Fruit fly (Drosophila melanogaster) whole organism, adult: ENCODE measurements around the gene CG9184.
A peak's percentile ranks its signal among the peaks of the same experiment; 100 is the strongest.

Experiments
- CG11617 ChIP-seq: fragments of 200-800 bp; sonication (Bioruptor generic); optimal IDR thresholded peaks from 2 replicates; lab custom pipeline; 2017; ENCODE audit warnings: mild to moderate bottlenecking, missing biosample characterization, missing genetic modification reagents, missing genetic modification characterization
- CG12768 ChIP-seq: fragments of 200-800 bp; sonication (Bioruptor generic); optimal IDR thresholded peaks from 2 replicates; lab custom pipeline; 2017; ENCODE audit warnings: missing biosample characterization, missing genetic modification characterization, mild to moderate bottlenecking, moderate library complexity, missing genetic modification reagents
- CG14711 ChIP-seq: fragments of 200-800 bp; sonication (Bioruptor generic); optimal IDR thresholded peaks from 2 replicates; lab custom pipeline; 2018; ENCODE audit warnings: missing biosample characterization, mild to moderate bottlenecking, missing genetic modification characterization, moderate library complexity
- CG1620 ChIP-seq: fragments of 200-800 bp; sonication (Bioruptor generic); optimal IDR thresholded peaks from 2 replicates; lab custom pipeline; 2016; ENCODE audit warnings: missing biosample characterization, missing genetic modification characterization
- CG33017 ChIP-seq: fragments of 200-800 bp; sonication (Bioruptor generic); optimal IDR thresholded peaks from 2 replicates; lab custom pipeline; 2018; ENCODE audit warnings: missing biosample characterization, mild to moderate bottlenecking, missing genetic modification characterization, moderate library complexity
- CG5204 ChIP-seq: fragments of 200-800 bp; sonication (Bioruptor generic); optimal IDR thresholded peaks from 2 replicates; lab custom pipeline; 2016; ENCODE audit warnings: missing biosample characterization, missing genetic modification characterization
- CG7045 ChIP-seq: fragments of 200-800 bp; sonication (Bioruptor generic); optimal IDR thresholded peaks from 2 replicates; lab custom pipeline; 2017; ENCODE audit warnings: missing biosample characterization, mild to moderate bottlenecking, missing genetic modification characterization
- CG7101 ChIP-seq: fragments of 200-800 bp; sonication (Bioruptor generic); optimal IDR thresholded peaks from 2 replicates; lab custom pipeline; 2018; ENCODE audit warnings: missing biosample characterization, mild to moderate bottlenecking, missing genetic modification characterization, moderate library complexity
- Clk ChIP-seq: fragments of 200-800 bp; sonication (Bioruptor generic); optimal IDR thresholded peaks from 2 replicates; lab custom pipeline; 2017; ENCODE audit warnings: missing biosample characterization, missing genetic modification characterization
- Crg-1 ChIP-seq: fragments of 200-800 bp; sonication (Bioruptor generic); optimal IDR thresholded peaks from 2 replicates; lab custom pipeline; 2016; ENCODE audit warnings: missing biosample characterization, missing genetic modification characterization
- Hr96 ChIP-seq: fragments of 200-800 bp; sonication (Bioruptor generic); optimal IDR thresholded peaks from 2 replicates; lab custom pipeline; 2016; ENCODE audit warnings: missing biosample characterization, missing genetic modification characterization
- Mnt ChIP-seq: fragments of 200-800 bp; sonication (Bioruptor generic); optimal IDR thresholded peaks from 2 replicates; lab custom pipeline; 2016; ENCODE audit warnings: missing biosample characterization, mild to moderate bottlenecking, missing genetic modification characterization
- bab1 ChIP-seq: fragments of 200-800 bp; sonication (Bioruptor generic); optimal IDR thresholded peaks from 3 replicates; lab custom pipeline; 2019; ENCODE audit warnings: missing biosample characterization, mild to moderate bottlenecking, missing genetic modification characterization, moderate library complexity
- cic ChIP-seq: fragments of 200-800 bp; sonication (Bioruptor generic); optimal IDR thresholded peaks from 2 replicates; lab custom pipeline; 2017; ENCODE audit warnings: missing biosample characterization, mild to moderate bottlenecking, missing genetic modification characterization, moderate library complexity
- cnc ChIP-seq, 2 experiments: fragments of >200 bp; optimal IDR thresholded peaks; 2 replicates each; lab custom pipeline; 2017
- kay ChIP-seq: fragments of 200-800 bp; sonication (Bioruptor generic); peaks from one replicate; lab custom pipeline; 2016; ENCODE audit warnings: missing biosample characterization, missing genetic modification characterization, borderline replicate concordance
- ovo ChIP-seq: fragments of 200-800 bp; sonication (Bioruptor generic); optimal IDR thresholded peaks from 2 replicates; lab custom pipeline; 2016; ENCODE audit warnings: missing biosample characterization, missing genetic modification characterization
- pad ChIP-seq: fragments of 200-800 bp; sonication (Bioruptor generic); optimal IDR thresholded peaks from 3 replicates; lab custom pipeline; 2017; ENCODE audit warnings: missing biosample characterization, missing genetic modification characterization, mild to moderate bottlenecking, moderate library complexity, missing genetic modification reagents
- tj ChIP-seq: fragments of 200-800 bp; sonication (Bioruptor generic); optimal IDR thresholded peaks from 3 replicates; lab custom pipeline; 2017; ENCODE audit warnings: missing biosample characterization, mild to moderate bottlenecking, missing genetic modification characterization, moderate library complexity
- toe ChIP-seq: fragments of 200-800 bp; sonication (Bioruptor generic); optimal IDR thresholded peaks from 2 replicates; lab custom pipeline; 2016; ENCODE audit warnings: missing biosample characterization, missing genetic modification characterization

The CG9184 gene

DNA sequence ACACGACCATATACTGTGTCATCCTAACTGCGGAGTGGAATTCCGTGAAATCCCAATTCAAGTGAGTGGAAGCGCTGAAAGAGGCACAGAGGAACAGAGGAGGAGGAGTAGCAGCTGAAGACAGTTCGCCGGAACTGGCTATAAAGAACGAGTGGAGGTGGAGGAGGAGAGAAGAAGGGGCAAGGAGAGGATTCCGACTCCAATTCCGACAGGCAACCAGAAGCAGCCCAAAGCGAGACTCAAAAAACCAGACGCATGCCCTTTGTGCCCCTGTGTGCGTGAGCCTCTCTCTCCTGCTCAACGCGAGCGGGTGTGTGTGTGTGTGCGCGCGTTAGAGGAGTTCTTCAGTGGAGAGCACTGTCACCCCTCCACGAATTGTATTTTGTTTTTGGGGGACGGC is 26.8 kb upstream of the CG9184 start:
- TF ChIP-seq CG7101 (tag; lab: Kevin White, UChicago) = no peak
- no peak for TF ChIP-seq CG12768
- peak; percentile 83 for TF ChIP-seq pad (GFP tag; lab: Kevin White, UChicago)
- no peak for TF ChIP-seq CG14711 (tag; lab: Kevin White, UChicago)
- TF ChIP-seq CG1620 (GFP tag; lab: Kevin White, UChicago) = no peak
- TF ChIP-seq Crg-1 (GFP tag; lab: Kevin White, UChicago) = no peak
- TF ChIP-seq CG33017 = no peak

dm6 chr3L:1348935-1349334 is 26.3 kb upstream of the CG9184 start:
- TF ChIP-seq Hr96 (GFP tag; lab: Kevin White, UChicago) (no peak), Clk (no peak)

DNA sequence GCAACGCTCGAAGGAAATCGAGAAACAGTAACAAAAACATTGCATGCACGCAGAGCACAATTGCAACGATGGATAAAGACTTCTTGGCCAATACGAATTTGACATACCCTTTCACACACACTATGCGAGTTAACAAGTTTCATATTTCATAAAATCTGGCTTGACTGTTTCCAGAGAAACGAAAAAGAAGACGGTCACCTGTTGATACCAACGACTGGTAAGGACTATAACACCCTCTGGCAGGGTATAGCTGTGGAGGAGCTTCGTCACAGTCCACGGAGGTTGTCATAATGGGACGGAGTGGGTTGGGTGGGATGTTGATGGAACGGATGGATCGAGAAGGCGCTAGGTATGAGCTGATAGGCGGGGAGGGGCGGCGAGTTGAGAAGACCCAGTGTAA is 25.6 kb upstream of the CG9184 start:
- no peak for TF ChIP-seq CG14711 (tag; lab: Kevin White, UChicago)
- TF ChIP-seq CG11617 (GFP tag; lab: Kevin White, UChicago) = no peak
- TF ChIP-seq CG7101 (tag; lab: Kevin White, UChicago) = no peak
- TF ChIP-seq Hr96 (GFP tag; lab: Kevin White, UChicago) = no peak
- TF ChIP-seq CG5204 = no peak
- TF ChIP-seq kay (GFP tag; lab: Kevin White, UChicago) = no peak
- no peak for TF ChIP-seq toe
- no peak for TF ChIP-seq CG7045 (GFP tag; lab: Kevin White, UChicago)
- no peak for TF ChIP-seq Crg-1 (GFP tag; lab: Kevin White, UChicago)
- TF ChIP-seq bab1 (GFP tag; lab: Kevin White, UChicago) = no peak
- TF ChIP-seq ovo (GFP tag; lab: Kevin White, UChicago) = no peak
- TF ChIP-seq Clk = no peak
- no peak for TF ChIP-seq tj
- TF ChIP-seq Mnt (GFP tag; lab: Kevin White, UChicago) = no peak
- TF ChIP-seq pad (GFP tag; lab: Kevin White, UChicago) = no peak
- no peak for TF ChIP-seq cnc (optimal IDR thresholded peaks at IDR 0.05; lab: Kevin White, UChicago)
- TF ChIP-seq cic = no peak
- TF ChIP-seq CG1620 (GFP tag; lab: Kevin White, UChicago) = no peak
- TF ChIP-seq CG12768 = no peak

DNA sequence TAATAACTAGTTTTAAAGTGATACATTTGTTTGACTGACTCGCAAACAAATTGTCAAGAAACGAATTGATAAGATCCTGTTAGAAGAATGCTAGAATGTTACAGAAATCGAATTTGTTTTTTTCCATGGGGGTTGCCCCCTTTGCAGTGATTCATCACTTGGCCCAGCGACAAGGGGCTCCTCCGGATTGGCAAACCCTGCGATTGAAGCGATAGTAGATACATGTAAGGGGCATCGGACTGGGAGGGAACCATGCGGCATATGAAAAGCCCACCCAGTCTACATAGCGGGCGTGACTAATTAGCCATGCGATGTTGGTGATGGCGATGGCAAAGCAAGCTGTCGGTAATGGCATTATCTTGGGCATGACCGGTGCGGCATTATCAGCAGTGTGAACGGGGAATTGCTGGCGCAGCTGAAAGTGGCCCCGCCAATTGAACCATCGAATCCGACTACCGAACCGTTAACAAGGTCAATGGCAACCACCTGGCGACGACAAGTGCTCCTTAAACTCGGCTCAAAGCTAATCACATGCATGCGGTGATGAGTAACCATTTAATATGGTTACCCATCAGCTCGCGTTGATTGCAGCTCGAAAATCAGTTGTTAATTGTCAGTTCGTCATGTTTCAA is 24.5 kb upstream of the CG9184 start:
- peak; percentile 86 for TF ChIP-seq tj
- TF ChIP-seq toe = no peak

DNA sequence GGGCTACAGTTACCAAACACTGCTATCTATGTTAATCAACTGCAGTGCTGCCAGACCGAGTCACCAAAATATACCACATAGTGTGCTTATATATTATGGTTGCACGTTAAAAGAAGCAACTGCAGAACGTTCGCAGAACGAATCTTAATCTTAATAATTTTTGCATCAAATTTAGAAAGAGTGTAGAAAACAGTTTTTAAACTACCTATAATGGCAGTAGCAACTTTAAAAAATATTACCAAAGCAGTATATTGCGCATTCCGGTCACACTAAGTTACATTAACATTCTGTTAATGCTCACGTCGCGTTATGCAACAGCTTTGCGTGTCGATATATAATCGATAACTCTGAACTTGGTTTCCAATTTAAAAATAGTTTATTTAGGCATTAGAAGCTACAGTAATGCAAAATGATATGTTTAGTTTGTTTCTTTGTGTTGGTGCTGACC is 19.6 kb upstream of the CG9184 start, which contains the start of gene indra:
Gene indra (minus strand): TSS at position 271 of the 448 bp plus-strand sequence.
- TF ChIP-seq CG7101 (tag; lab: Kevin White, UChicago) = peak; percentile 64
- peak; percentile 94 for TF ChIP-seq Mnt (GFP tag; lab: Kevin White, UChicago)
- no peak for TF ChIP-seq cnc (optimal IDR thresholded peaks at IDR 0.05; lab: Kevin White, UChicago)
- peak; percentile 64 for TF ChIP-seq Crg-1 (GFP tag; lab: Kevin White, UChicago)
- peak; percentile 31 for TF ChIP-seq Clk
- TF ChIP-seq CG33017 = peak; percentile 28
- peak; percentile 26 for TF ChIP-seq CG1620 (GFP tag; lab: Kevin White, UChicago)
- peak; percentile 38 for TF ChIP-seq pad (GFP tag; lab: Kevin White, UChicago)
- no peak for TF ChIP-seq CG5204
- TF ChIP-seq CG12768 = peak; percentile 60
- TF ChIP-seq toe = no peak
- TF ChIP-seq Hr96 (GFP tag; lab: Kevin White, UChicago) = no peak
- peak; percentile 63 for TF ChIP-seq CG14711 (tag; lab: Kevin White, UChicago)
- TF ChIP-seq CG7045 (GFP tag; lab: Kevin White, UChicago) = peak; percentile 59
- TF ChIP-seq bab1 (GFP tag; lab: Kevin White, UChicago) = peak; percentile 12
- no peak for TF ChIP-seq cic
- TF ChIP-seq tj = peak; percentile 26
- peak; percentile 74 for TF ChIP-seq CG11617 (GFP tag; lab: Kevin White, UChicago)
- peak; percentile 64 for TF ChIP-seq ovo (GFP tag; lab: Kevin White, UChicago)
- no peak for TF ChIP-seq kay (GFP tag; lab: Kevin White, UChicago)

DNA sequence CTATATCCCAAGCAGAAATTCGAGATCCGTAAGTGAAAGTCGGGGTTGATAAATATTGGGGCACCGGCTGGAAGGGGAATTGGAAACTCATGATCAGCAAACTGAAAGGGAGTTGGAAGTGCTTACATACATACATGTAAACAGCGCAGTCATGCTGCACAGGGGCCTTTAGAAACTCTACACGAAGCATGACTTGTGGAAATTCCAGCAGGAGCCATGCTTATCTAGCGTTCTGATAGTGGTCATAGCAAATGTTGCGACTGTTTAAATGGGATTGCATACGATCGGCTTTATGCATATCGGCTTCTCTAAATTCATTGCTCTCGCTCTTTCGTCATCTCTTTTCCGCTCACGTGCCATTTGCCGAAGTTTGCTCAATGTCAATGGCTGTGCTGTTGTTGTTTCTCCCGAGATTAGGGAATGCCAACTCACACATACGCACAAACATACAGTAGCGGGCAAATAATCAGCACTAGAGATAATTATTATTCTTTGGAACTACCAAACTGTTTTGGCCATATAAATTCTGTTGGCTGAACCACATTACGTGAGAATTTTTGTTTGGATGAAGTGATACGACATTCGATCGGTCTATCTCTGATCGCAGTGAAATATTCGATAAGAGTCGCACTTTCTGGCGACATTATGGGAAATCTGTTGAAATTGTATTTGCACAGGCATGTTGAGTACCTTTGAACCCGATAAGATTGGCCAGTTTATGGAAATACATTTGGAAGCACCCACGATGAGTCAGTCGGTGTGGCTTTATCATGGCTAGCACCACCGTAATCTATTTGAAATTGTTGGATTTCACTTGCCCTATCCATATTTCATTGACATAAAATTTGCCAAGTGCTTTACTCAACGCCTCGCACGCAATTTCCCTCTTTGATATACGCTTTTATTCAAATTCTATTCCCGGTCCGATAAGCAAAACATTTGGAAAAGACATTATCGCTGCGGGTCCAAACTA is 13.7 kb upstream of the CG9184 start:
- TF ChIP-seq cnc (optimal IDR thresholded peaks at IDR 0.05; lab: Kevin White, UChicago) (peak; percentile 95 to 98), Hr96 (GFP tag; lab: Kevin White, UChicago) (no peak), Clk (no peak), toe (no peak)

- TF ChIP-seq CG5204 (no peak), Hr96 (GFP tag; lab: Kevin White, UChicago) (no peak), pad (GFP tag; lab: Kevin White, UChicago) (peak; percentile 98), CG7045 (GFP tag; lab: Kevin White, UChicago) (peak; percentile 40), CG14711 (tag; lab: Kevin White, UChicago) (peak; percentile 23), CG1620 (GFP tag; lab: Kevin White, UChicago) (peak; percentile 2), Crg-1 (GFP tag; lab: Kevin White, UChicago) (peak; percentile 15), cic (no peak), bab1 (GFP tag; lab: Kevin White, UChicago) (peak; percentile 35), cnc (optimal IDR thresholded peaks at IDR 0.05; lab: Kevin White, UChicago) (peak in 1 of 2 experiments; percentile 24), CG7101 (tag; lab: Kevin White, UChicago) (peak; percentile 33)
Observed at dm6 chr3L:1335428-1335764, 12.8 kb upstream of the CG9184 start.
